Worm (Caenorhabditis elegans) whole organism, early embryonic: ENCODE results near the gene ZC449.8.
A peak's percentile ranks its signal among the peaks of the same experiment; 100 is the strongest.

Experiments
- B0310.2 ChIP-seq: sonication (generic microtip); optimal IDR thresholded peaks from 2 replicates; lab custom pipeline; 2016; ENCODE audit warnings: mild to moderate bottlenecking, missing genetic modification characterization, missing compliant biosample characterization
- F13C5.2 ChIP-seq: sonication (generic microtip); optimal IDR thresholded peaks from 2 replicates; lab custom pipeline; 2017; ENCODE audit warnings: mild to moderate bottlenecking, missing genetic modification characterization, inconsistent platforms, missing compliant biosample characterization
- aly-1 ChIP-seq: sonication (generic microtip); optimal IDR thresholded peaks from 2 replicates; lab custom pipeline; 2016; ENCODE audit warnings: missing genetic modification characterization, missing compliant biosample characterization
- ama-1 ChIP-seq: fragments of 150-350 bp; optimal IDR thresholded peaks from 2 replicates; lab custom pipeline; 2014
- ceh-13 ChIP-seq: fragments of 200-800 bp; sonication (Bioruptor generic); optimal IDR thresholded peaks from 2 replicates; lab custom pipeline; 2018; ENCODE audit warnings: mild to moderate bottlenecking, missing genetic modification characterization, missing compliant biosample characterization
- ceh-36 ChIP-seq: sonication (generic microtip); optimal IDR thresholded peaks from 2 replicates; lab custom pipeline; 2016; ENCODE audit warnings: missing genetic modification characterization, inconsistent platforms, missing compliant biosample characterization
- ets-7 ChIP-seq: sonication (generic microtip); optimal IDR thresholded peaks from 2 replicates; lab custom pipeline; 2016; ENCODE audit warnings: missing genotype, missing genetic modification characterization, missing compliant biosample characterization
- flt-1 ChIP-seq: fragments of 200-800 bp; sonication (Bioruptor generic); IDR thresholded peaks from 2 replicates; pipeline ENCODE4 v1.3.6; 2022; ENCODE audit warnings: missing genetic modification characterization, missing compliant biosample characterization
- hmbx-1 ChIP-seq: sonication (generic microtip); optimal IDR thresholded peaks from 2 replicates; lab custom pipeline; 2016; ENCODE audit warnings: mild to moderate bottlenecking, missing genetic modification characterization, missing compliant biosample characterization
- hmg-4 ChIP-seq: fragments of 200-800 bp; sonication (Bioruptor generic); optimal IDR thresholded peaks from 2 replicates; lab custom pipeline; 2018; ENCODE audit warnings: mild to moderate bottlenecking, missing genetic modification characterization, missing compliant biosample characterization
- hnd-1 ChIP-seq: sonication (generic microtip); optimal IDR thresholded peaks from 2 replicates; lab custom pipeline; 2016; ENCODE audit warnings: missing genetic modification characterization, missing compliant biosample characterization
- pes-1 ChIP-seq: fragments of 200-800 bp; sonication (Bioruptor generic); IDR thresholded peaks from 2 replicates; pipeline ENCODE4 v1.3.6; 2022; ENCODE audit warnings: missing genetic modification reagents, missing genetic modification characterization, missing compliant biosample characterization
- scrt-1 ChIP-seq: fragments of 200-800 bp; sonication (Bioruptor generic); IDR thresholded peaks from 2 replicates; pipeline ENCODE4 v1.3.6; 2022; ENCODE audit warnings: missing genetic modification characterization, missing compliant biosample characterization
- sea-1 ChIP-seq: fragments of 200-800 bp; sonication (Bioruptor generic); conservative IDR thresholded peaks from 2 replicates; pipeline ENCODE4 v1.3.6; 2022; ENCODE audit warnings: missing genetic modification characterization, missing compliant biosample characterization
- tbx-11 ChIP-seq: fragments of 200-800 bp; sonication (Bioruptor generic); IDR thresholded peaks from 2 replicates; pipeline ENCODE4 v1.3.6; 2022; ENCODE audit warnings: missing genetic modification characterization, missing compliant biosample characterization
- tbx-37 ChIP-seq: fragments of 200-800 bp; sonication (Bioruptor generic); conservative IDR thresholded peaks from 2 replicates; pipeline ENCODE4 v1.3.6; 2022; ENCODE audit warnings: missing genetic modification reagents, missing genetic modification characterization, missing compliant biosample characterization
- tra-4 ChIP-seq: sonication (generic microtip); optimal IDR thresholded peaks from 2 replicates; lab custom pipeline; 2017; ENCODE audit warnings: missing genetic modification characterization, missing compliant biosample characterization

Gene ZC449.8

ce11 chrX:4978103-4978502 lies 37.8 kb upstream of the ZC449.8 start:
- no peak for TF ChIP-seq B0310.2 (tag; lab: Kevin White, UChicago)
- TF ChIP-seq tbx-11 (GFP tag; lab: Robert Waterston, UW): no peak
- no peak for TF ChIP-seq aly-1 (tag; lab: Kevin White, UChicago)
- no peak for TF ChIP-seq ets-7
- TF ChIP-seq hnd-1: no peak
- TF ChIP-seq scrt-1: no peak

ce11 chrX:4979060-4979459 lies 36.8 kb upstream of the ZC449.8 start:
- TF ChIP-seq scrt-1 (no peak), flt-1 (no peak), F13C5.2 (tag; lab: Kevin White, UChicago) (no peak), tbx-11 (GFP tag; lab: Robert Waterston, UW) (no peak)

- TF ChIP-seq B0310.2 (tag; lab: Kevin White, UChicago): no peak
- no peak for TF ChIP-seq aly-1 (tag; lab: Kevin White, UChicago)
- no peak for TF ChIP-seq scrt-1
- TF ChIP-seq tbx-37 (GFP tag; lab: Robert Waterston, UW): no peak
- no peak for TF ChIP-seq ama-1 (lab: Kevin White, UChicago)
- no peak for TF ChIP-seq ceh-13 (GFP tag; lab: Kevin White, UChicago)
- TF ChIP-seq hnd-1: no peak
These were observed 34.8 kb upstream of the ZC449.8 start for ce11 chrX:4981059-4981458.

- TF ChIP-seq flt-1: no peak
These were observed 34.3 kb upstream of the ZC449.8 start for ce11 chrX:4981579-4981978.

- TF ChIP-seq hmbx-1 (tag; lab: Kevin White, UChicago) (no peak), ceh-36 (tag; lab: Kevin White, UChicago) (no peak), flt-1 (no peak), pes-1 (no peak), tra-4 (no peak), ceh-13 (GFP tag; lab: Kevin White, UChicago) (no peak), tbx-11 (GFP tag; lab: Robert Waterston, UW) (no peak), sea-1 (GFP tag; lab: Robert Waterston, UW) (no peak), hmg-4 (no peak), ets-7 (no peak), F13C5.2 (tag; lab: Kevin White, UChicago) (no peak)
These were observed 33.8 kb upstream of the ZC449.8 start for ce11 chrX:4982009-4982625.

ce11 chrX:4986354-4986753 lies 29.5 kb upstream of the ZC449.8 start:
- TF ChIP-seq ceh-13 (GFP tag; lab: Kevin White, UChicago) (no peak), aly-1 (tag; lab: Kevin White, UChicago) (no peak), sea-1 (GFP tag; lab: Robert Waterston, UW) (no peak)

- TF ChIP-seq sea-1 (GFP tag; lab: Robert Waterston, UW) (no peak), F13C5.2 (tag; lab: Kevin White, UChicago) (no peak), tra-4 (no peak)
These were observed 28.3 kb upstream of the ZC449.8 start for ce11 chrX:4987617-4988016.

- TF ChIP-seq aly-1 (tag; lab: Kevin White, UChicago) (no peak), hmg-4 (no peak), pes-1 (no peak), ama-1 (lab: Kevin White, UChicago) (no peak), scrt-1 (no peak), hmbx-1 (tag; lab: Kevin White, UChicago) (no peak), tbx-11 (GFP tag; lab: Robert Waterston, UW) (no peak), flt-1 (no peak)
These were observed 23.4 kb upstream of the ZC449.8 start for ce11 chrX:4992523-4992922.

ce11 chrX:4997548-4998087 lies 18.3 kb upstream of the ZC449.8 start, which contains the start of gene ZC8.6:
Gene ZC8.6, minus strand, starts transcription at chrX:4997598.
- no peak for TF ChIP-seq tbx-11 (GFP tag; lab: Robert Waterston, UW)
- no peak for TF ChIP-seq ceh-36 (tag; lab: Kevin White, UChicago)
- TF ChIP-seq hmg-4: peak; percentile 1
- TF ChIP-seq tra-4: no peak
- TF ChIP-seq B0310.2 (tag; lab: Kevin White, UChicago): no peak
- no peak for TF ChIP-seq aly-1 (tag; lab: Kevin White, UChicago)

ce11 chrX:4998875-4999274 lies 17.0 kb upstream of the ZC449.8 start, which contains the start of gene set-30:
Gene set-30, plus strand, starts transcription at chrX:4999270.
- TF ChIP-seq ceh-36 (tag; lab: Kevin White, UChicago): no peak
- TF ChIP-seq hnd-1: no peak
- no peak for TF ChIP-seq tbx-11 (GFP tag; lab: Robert Waterston, UW)
- peak; percentile 52 for TF ChIP-seq hmg-4
- TF ChIP-seq ets-7: no peak
